Worm (Caenorhabditis elegans): Measurements from ENCODE around the gene K06B9.6.

K06B9.6 gene

ce11 chrIV:4215349-4215748 lies 18.7 kb upstream of the K06B9.6 start:
- TF ChIP-seq dve-1 (tag; optimal IDR thresholded peaks at IDR 0.05) (peak; percentile 63), tbx-2 (tag; optimal IDR thresholded peaks at IDR 0.05) (peak; percentile 35), unc-42 (tag; optimal IDR thresholded peaks at IDR 0.05) (peak; percentile 35), nfya-1 (tag; optimal IDR thresholded peaks at IDR 0.05) (peak; percentile 59), ceh-18 (tag; optimal IDR thresholded peaks at IDR 0.05) (peak; percentile 22), madf-2 (tag; optimal IDR thresholded peaks at IDR 0.05) (no peak), sox-2 (GFP tag; IDR thresholded peaks at IDR 0.05) (no peak)

ce11 chrIV:4212733-4213132 lies 16.1 kb upstream of the K06B9.6 start:
- TF ChIP-seq zip-5 (tag; optimal IDR thresholded peaks at IDR 0.05) = no peak
- peak; percentile 59 for TF ChIP-seq elt-2 (tag; optimal IDR thresholded peaks at IDR 0.05)
- TF ChIP-seq fkh-10 (GFP tag; optimal IDR thresholded peaks at IDR 0.05) = no peak
- TF ChIP-seq ahr-1 (tag; optimal IDR thresholded peaks at IDR 0.05) = no peak

ce11 chrIV:4210868-4211267 lies 14.2 kb upstream of the K06B9.6 start:
- TF ChIP-seq unc-42 (tag; optimal IDR thresholded peaks at IDR 0.05) = peak; percentile 11
- no peak for TF ChIP-seq ceh-30 (tag; optimal IDR thresholded peaks at IDR 0.05)

- TF ChIP-seq unc-3 (GFP tag; conservative IDR thresholded peaks at IDR 0.05) (no peak), unc-3 (tag; optimal IDR thresholded peaks at IDR 0.05) (no peak), K09A11.1 (tag; optimal IDR thresholded peaks at IDR 0.05; ENCODE audit: insufficient read depth) (no peak), sox-4 (tag; optimal IDR thresholded peaks at IDR 0.05) (no peak), hlh-6 (tag; optimal IDR thresholded peaks at IDR 0.05) (no peak), ceh-22 (tag; optimal IDR thresholded peaks at IDR 0.05) (no peak)
These were observed 12.5 kb upstream of the K06B9.6 start for ce11 chrIV:4209084-4209483.

ce11 chrIV:4207088-4207487 lies 10.5 kb upstream of the K06B9.6 start, which contains the start of gene osgn-1:
Gene osgn-1, plus strand, starts transcription at chrIV:4207388.
- TF ChIP-seq ceh-45 (GFP tag; IDR thresholded peaks at IDR 0.05) (no peak), unc-55 (GFP tag; optimal IDR thresholded peaks at IDR 0.05) (no peak), ceh-30 (tag; optimal IDR thresholded peaks at IDR 0.05) (no peak), mec-3 (tag; optimal IDR thresholded peaks at IDR 0.05; ENCODE audit: borderline replicate concordance) (no peak), syd-9 (tag; optimal IDR thresholded peaks at IDR 0.05) (no peak), lim-6 (tag; optimal IDR thresholded peaks at IDR 0.05) (no peak), sox-4 (tag; optimal IDR thresholded peaks at IDR 0.05) (no peak), K09A11.1 (tag; optimal IDR thresholded peaks at IDR 0.05; ENCODE audit: insufficient read depth) (no peak), ceh-14 (tag; optimal IDR thresholded peaks at IDR 0.05) (no peak), sox-2 (GFP tag; IDR thresholded peaks at IDR 0.05) (no peak), gmeb-2 (tag; optimal IDR thresholded peaks at IDR 0.05) (no peak), C08G9.2 (tag; optimal IDR thresholded peaks at IDR 0.05) (no peak), hlh-15 (tag; optimal IDR thresholded peaks at IDR 0.05) (no peak), sdc-2 (tag; optimal IDR thresholded peaks at IDR 0.05) (no peak), elt-2 (tag; optimal IDR thresholded peaks at IDR 0.05) (no peak), pha-2 (tag; optimal IDR thresholded peaks at IDR 0.05) (no peak), tbx-7 (tag; optimal IDR thresholded peaks at IDR 0.05) (no peak), hlh-30 (tag; optimal IDR thresholded peaks at IDR 0.05; ENCODE audit: insufficient read depth) (no peak), ceh-9 (tag; optimal IDR thresholded peaks at IDR 0.05) (no peak), hlh-6 (tag; optimal IDR thresholded peaks at IDR 0.05) (no peak)

ce11 chrIV:4204275-4204674 lies 7.6 kb upstream of the K06B9.6 start, which contains the start of gene pax-2:
Gene pax-2, minus strand, starts transcription at chrIV:4204375.
- TF ChIP-seq odd-2 (tag; optimal IDR thresholded peaks at IDR 0.05) (no peak), hlh-6 (tag; optimal IDR thresholded peaks at IDR 0.05) (no peak), Y22D7AL.16 (tag; optimal IDR thresholded peaks at IDR 0.05) (no peak), nhr-11 (tag; optimal IDR thresholded peaks at IDR 0.05) (no peak), hlh-8 (tag; optimal IDR thresholded peaks at IDR 0.05) (no peak), tbx-7 (tag; optimal IDR thresholded peaks at IDR 0.05) (no peak), zip-5 (tag; optimal IDR thresholded peaks at IDR 0.05) (no peak), C08G9.2 (tag; optimal IDR thresholded peaks at IDR 0.05) (no peak), ahr-1 (tag; optimal IDR thresholded peaks at IDR 0.05) (no peak), nfya-1 (tag; optimal IDR thresholded peaks at IDR 0.05) (no peak), ama-1 (optimal IDR thresholded peaks at IDR 0.05) (no peak), fkh-6 (tag; optimal IDR thresholded peaks at IDR 0.05) (no peak), che-1 (tag; optimal IDR thresholded peaks at IDR 0.05) (no peak), mec-3 (tag; optimal IDR thresholded peaks at IDR 0.05; ENCODE audit: borderline replicate concordance) (no peak), unc-42 (tag; optimal IDR thresholded peaks at IDR 0.05) (no peak), ceh-24 (tag; optimal IDR thresholded peaks at IDR 0.05) (no peak), ceh-34 (tag; optimal IDR thresholded peaks at IDR 0.05) (no peak), unc-86 (tag; optimal IDR thresholded peaks at IDR 0.05) (no peak), fax-1 (tag; optimal IDR thresholded peaks at IDR 0.05) (no peak), T23F11.4 (GFP tag; optimal IDR thresholded peaks at IDR 0.05) (no peak)
